Fruit fly (Drosophila melanogaster): Measurements from ENCODE around the gene Nepl17.

The Nepl17 gene

DNA sequence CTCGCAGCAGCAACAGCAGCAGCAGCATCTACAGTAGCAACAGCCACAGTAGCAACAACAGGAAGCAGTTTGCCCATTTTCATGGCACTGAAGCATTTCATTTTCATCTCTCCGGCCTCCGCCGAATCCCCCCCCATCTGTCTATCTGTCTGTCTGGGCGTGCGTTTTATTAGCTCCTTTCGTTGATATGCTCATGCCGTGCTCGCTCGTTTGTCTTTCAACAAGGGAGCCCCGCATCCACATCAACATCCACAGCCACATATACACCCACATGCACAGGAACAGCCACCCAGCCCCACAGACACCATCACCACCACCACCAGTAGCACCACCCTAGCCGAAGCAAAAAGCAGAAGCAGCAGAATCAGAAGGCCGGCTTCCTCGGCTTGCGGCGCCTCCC, 21.2 kb upstream of the Nepl17 start:
- no peak for TF ChIP-seq Mnt (GFP tag; optimal IDR thresholded peaks at IDR 0.05)
- TF ChIP-seq kay (GFP tag; ENCODE audit: borderline replicate concordance): no peak

DNA sequence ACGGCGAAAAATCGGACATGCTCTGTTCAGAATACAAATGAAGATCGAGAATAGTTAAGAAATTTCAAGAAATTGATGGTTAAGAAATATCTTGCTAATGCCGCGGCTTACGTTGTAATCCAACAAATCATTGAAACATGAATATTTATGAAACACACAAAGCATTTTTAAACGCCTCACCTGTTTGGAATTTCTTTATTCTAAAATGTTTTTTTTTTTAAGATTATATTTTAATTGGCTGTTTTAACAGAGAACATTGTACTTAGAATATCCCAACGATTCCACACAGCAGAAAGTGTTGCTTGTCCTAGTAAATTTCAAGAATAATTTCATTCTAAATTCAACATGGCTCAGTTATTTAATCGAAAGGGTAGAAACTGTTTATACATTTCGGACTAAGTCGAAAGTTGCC, 20.7 kb upstream of the Nepl17 start:
- TF ChIP-seq kay (GFP tag; ENCODE audit: borderline replicate concordance): no peak
- TF ChIP-seq CG12768 (GFP tag; optimal IDR thresholded peaks at IDR 0.05): no peak
- TF ChIP-seq cic (GFP tag; optimal IDR thresholded peaks at IDR 0.05): no peak
- no peak for TF ChIP-seq CG11617 (GFP tag; optimal IDR thresholded peaks at IDR 0.05)

DNA sequence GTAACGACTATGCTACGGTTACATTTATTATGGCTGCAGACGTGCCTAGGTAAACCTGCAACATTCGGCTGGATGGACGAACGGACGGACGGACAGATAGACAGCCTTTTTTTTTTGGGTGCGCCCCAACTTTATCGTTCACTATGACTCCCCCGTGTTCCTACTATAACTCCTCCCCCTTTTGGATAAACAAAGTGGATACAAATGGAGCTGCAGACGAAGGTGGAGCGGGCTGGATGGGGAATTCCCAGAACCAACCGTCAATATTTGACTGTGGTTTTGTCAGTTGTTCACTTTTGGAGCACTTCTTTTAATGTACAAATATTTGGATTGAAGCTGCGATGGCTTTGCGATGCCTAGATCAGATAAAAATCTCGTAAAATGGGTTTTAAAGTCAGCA, 16.6 kb upstream of the Nepl17 start:
- TF ChIP-seq cic (GFP tag; optimal IDR thresholded peaks at IDR 0.05) (no peak), kay (GFP tag; ENCODE audit: borderline replicate concordance) (no peak), CG12768 (GFP tag; optimal IDR thresholded peaks at IDR 0.05) (no peak), Hr96 (GFP tag; optimal IDR thresholded peaks at IDR 0.05) (no peak), CG7045 (GFP tag; optimal IDR thresholded peaks at IDR 0.05) (no peak), pad (GFP tag; optimal IDR thresholded peaks at IDR 0.05) (no peak), CG5204 (GFP tag; optimal IDR thresholded peaks at IDR 0.05) (no peak), CG33017 (tag; optimal IDR thresholded peaks at IDR 0.05) (no peak), CG1620 (GFP tag; optimal IDR thresholded peaks at IDR 0.05) (no peak), CG14711 (tag; optimal IDR thresholded peaks at IDR 0.05) (no peak), toe (GFP tag; optimal IDR thresholded peaks at IDR 0.05) (no peak)

DNA sequence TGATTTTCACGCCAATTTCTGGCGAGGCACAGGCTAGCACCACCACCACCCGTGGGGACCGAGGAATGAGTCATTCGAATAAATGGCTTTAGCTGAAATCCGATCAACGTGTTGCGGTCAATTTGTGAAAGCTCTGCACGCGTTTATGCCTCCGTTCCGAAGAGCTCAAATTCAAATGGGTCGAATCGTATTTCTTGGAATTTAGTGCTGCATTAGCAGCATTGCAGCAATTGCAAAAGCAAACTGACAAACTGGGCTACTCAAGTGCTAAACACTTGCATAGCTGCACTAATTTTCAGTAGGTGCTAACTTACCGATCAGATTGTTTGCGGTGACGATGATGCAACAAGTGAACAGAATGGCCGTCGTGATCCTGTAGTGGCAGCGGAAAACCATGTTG, 15.9 kb upstream of the Nepl17 start:
- TF ChIP-seq tj (GFP tag; optimal IDR thresholded peaks at IDR 0.05) (peak; percentile 92), Hr96 (GFP tag; optimal IDR thresholded peaks at IDR 0.05) (no peak)

DNA sequence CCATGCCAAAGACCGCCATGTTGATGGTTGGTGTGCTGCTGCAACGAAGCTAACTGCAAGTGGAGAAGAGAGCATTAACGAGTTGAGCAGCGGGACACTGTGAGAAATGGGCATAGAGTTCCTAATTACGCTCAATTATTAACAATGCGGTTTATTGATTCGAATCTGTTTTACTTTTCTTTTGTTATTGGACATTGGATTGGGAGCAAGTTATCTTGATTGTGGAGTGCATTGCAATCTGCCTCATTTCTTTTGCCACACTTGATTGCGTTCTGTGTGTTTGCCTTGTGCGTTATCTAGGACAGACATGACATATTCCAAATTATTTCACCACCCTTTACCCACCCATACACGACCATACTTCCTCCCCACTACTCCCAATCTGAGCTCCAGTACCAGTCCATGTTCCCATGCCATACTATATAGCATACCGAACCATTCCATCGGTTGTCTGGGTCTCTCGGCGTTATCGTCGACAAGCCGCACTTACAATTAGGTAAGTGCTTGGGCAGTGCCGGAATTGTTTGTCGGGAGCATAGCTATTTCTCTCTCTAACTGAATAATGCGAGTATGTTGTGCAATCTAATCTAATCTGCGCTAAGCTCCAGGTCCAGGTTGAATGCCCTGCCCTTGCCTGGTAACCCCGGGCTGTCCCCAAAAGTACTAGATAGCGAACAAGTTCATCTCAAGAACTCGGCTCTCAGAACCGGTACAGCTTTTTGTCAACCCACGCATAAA, 15.2 kb upstream of the Nepl17 start:
- TF ChIP-seq cic (GFP tag; optimal IDR thresholded peaks at IDR 0.05) (no peak), CG11617 (GFP tag; optimal IDR thresholded peaks at IDR 0.05) (no peak)

DNA sequence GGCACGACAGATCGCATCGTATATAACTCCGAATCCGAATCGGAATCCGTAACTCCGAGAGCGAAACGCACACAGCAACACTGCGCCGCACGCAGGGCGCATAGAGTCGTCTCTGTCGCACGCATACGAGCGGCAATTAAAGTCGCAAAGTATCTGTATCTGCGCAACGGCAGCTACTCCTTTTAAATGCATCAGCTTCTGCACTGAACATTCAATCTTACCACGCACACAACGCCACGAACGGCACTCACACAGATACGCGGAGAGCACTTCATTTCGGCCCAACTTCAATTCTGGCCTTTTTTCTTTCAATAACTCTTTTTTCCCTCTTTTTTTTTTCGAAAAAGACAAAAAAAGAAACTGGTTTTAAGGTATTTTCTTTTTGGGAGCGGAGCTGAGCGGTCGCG, 14.5 kb upstream of the Nepl17 start:
- TF ChIP-seq cic (GFP tag; optimal IDR thresholded peaks at IDR 0.05): no peak
- peak; percentile 27 for TF ChIP-seq tj (GFP tag; optimal IDR thresholded peaks at IDR 0.05)

DNA sequence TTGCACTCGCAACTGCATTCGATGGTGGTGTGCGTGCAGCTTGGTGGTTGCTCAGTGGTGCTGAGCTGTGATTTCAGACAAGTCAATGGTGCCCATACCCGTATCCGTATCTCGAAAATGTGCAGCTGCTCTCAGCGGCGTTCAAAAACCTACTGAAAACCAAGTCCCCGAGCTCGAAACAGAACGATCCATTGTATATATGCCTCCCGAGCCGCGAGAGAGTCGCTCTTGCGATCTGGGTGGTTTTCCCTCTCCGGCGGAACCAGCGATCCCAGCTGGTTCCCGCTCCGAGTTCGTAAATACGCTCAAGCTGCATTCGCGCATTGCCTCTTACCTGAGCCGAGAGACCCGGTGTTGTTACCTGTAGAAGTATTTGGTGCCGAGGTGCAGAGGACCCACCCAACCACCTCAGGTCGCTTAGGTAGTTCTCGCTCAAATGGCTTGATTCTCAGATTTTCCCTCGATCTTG, 13.6 kb upstream of the Nepl17 start, which contains the start of gene Inx3:
TSS of gene Inx3 (minus strand) at position 440 of the 469 bp plus-strand sequence.
- TF ChIP-seq bab1 (GFP tag; optimal IDR thresholded peaks at IDR 0.05) (peak; percentile 60), pad (GFP tag; optimal IDR thresholded peaks at IDR 0.05) (peak; percentile 7), Crg-1 (GFP tag; optimal IDR thresholded peaks at IDR 0.05) (no peak), CG33017 (tag; optimal IDR thresholded peaks at IDR 0.05) (no peak), tj (GFP tag; optimal IDR thresholded peaks at IDR 0.05) (peak; percentile 82), cic (GFP tag; optimal IDR thresholded peaks at IDR 0.05) (peak; percentile 18), Mnt (GFP tag; optimal IDR thresholded peaks at IDR 0.05) (peak; percentile 45), CG7101 (tag; optimal IDR thresholded peaks at IDR 0.05) (peak; percentile 12), CG12768 (GFP tag; optimal IDR thresholded peaks at IDR 0.05) (no peak)

DNA sequence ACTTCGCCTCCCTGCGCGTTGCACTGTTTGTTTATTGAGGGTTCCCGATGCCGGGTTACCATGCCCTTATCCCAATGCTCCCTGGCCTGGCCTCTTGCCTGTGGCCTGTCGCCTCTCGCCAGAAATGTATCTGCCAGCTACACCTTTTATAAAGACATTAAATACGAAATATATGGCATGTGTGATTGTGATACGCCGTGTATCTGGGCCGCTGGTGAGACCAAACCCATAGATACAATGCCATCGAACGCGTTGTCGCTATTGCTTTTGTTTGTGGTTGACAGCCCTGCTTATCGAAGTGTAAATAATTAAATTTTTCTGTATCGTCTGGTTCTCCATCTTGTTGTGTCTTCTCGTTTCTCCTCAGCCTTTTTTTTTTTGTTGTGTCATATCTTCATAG, 12.1 kb upstream of the Nepl17 start:
- TF ChIP-seq kay (GFP tag; ENCODE audit: borderline replicate concordance) (no peak), CG11617 (GFP tag; optimal IDR thresholded peaks at IDR 0.05) (no peak)

DNA sequence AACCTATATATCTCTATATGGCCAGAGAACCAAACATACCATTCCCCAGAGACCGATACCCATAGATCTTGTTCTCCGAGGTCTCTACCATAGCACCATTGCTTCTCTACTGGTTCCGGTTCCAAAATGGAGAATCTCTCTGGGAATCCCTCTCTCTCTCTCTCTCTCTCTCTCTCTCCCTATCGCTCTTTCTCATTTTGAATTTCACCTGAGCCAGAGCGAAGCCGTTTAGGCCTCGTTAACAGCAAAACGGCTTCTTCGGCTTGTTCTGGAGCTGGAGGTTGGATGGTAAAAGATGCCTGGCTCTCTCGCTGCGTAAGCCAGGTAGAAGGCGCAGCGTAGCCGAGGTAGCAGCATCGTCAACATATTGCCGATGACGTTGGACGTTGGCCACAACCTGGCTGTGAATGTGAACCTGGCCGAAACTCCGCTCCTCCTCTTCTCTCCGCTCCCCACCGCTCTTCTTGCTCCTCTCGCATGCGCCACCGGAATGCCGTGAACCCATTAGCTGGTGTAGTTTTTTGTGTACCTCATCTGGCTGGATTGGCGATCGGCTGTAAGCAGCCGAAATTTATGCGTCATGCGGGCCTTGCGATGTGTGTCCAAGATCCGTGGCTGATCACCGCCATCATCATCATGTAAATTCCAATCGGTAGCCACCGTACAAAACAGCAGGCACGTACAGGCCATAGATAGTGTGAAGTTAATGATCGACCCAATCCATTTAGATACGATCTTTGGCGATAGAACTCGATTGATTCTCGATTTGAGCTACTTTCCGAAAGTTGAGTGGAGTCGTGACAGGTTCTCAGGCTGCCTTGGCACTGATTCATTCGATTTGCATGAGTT, 11.2 kb upstream of the Nepl17 start:
- no peak for TF ChIP-seq CG14711 (tag; optimal IDR thresholded peaks at IDR 0.05)
- no peak for TF ChIP-seq CG5204 (GFP tag; optimal IDR thresholded peaks at IDR 0.05)
- no peak for TF ChIP-seq ovo (GFP tag; optimal IDR thresholded peaks at IDR 0.05)
- no peak for TF ChIP-seq Hr96 (GFP tag; optimal IDR thresholded peaks at IDR 0.05)
- no peak for TF ChIP-seq CG7101 (tag; optimal IDR thresholded peaks at IDR 0.05)
- no peak for TF ChIP-seq CG12768 (GFP tag; optimal IDR thresholded peaks at IDR 0.05)
- no peak for TF ChIP-seq CG7045 (GFP tag; optimal IDR thresholded peaks at IDR 0.05)
- no peak for TF ChIP-seq pad (GFP tag; optimal IDR thresholded peaks at IDR 0.05)
- no peak for TF ChIP-seq Crg-1 (GFP tag; optimal IDR thresholded peaks at IDR 0.05)
- no peak for TF ChIP-seq tj (GFP tag; optimal IDR thresholded peaks at IDR 0.05)

Measured in whole organism, adult.